Worm (Caenorhabditis elegans): ENCODE measurements around the gene F56B3.11.

Gene F56B3.11

DNA sequence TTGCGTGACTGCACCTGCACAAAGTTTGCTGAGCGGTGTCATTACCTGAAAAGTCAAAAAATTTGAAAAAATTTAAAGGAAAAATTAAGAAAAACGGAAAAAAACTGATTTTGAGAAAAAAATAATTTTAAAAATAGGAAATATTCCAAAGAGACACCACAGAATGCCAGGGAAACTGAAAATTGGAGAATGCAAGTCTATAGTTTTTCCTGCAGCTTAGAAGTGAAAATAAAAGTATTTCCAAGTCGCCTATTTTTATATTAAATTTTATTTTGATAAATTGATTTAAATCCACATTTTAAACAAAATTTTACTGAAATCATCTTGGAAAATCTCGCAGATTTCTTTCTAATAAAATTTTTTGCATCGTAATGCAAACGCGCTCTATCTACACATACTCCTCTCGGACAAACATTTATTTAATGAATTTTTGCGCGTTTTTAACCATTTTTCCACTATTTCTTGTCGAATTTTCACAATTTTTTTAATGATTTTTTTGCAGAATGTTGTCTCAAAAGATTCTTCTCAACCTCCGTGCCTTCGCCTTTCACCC, at the start of gene F56B3.11, which contains the start of gene ech-5 (continued):
- TF ChIP-seq hpl-2 (GFP tag; optimal IDR thresholded peaks at IDR 0.05): no peak
- TF ChIP-seq C34B4.2 (tag; optimal IDR thresholded peaks at IDR 0.05): no peak
- no peak for TF ChIP-seq mdl-1 (tag; optimal IDR thresholded peaks at IDR 0.05)
- peak; percentile 77 for TF ChIP-seq C16A3.4 (tag; optimal IDR thresholded peaks at IDR 0.05)
- no peak for TF ChIP-seq pag-3 (tag; optimal IDR thresholded peaks at IDR 0.05; ENCODE audit: borderline replicate concordance, insufficient read depth)
- peak; percentile 55 for TF ChIP-seq ceh-8 (GFP tag; optimal IDR thresholded peaks at IDR 0.05)
- peak; percentile 88 for TF ChIP-seq dsc-1 (tag; optimal IDR thresholded peaks at IDR 0.05)
- TF ChIP-seq nhr-84 (tag; optimal IDR thresholded peaks at IDR 0.05): no peak
- peak; percentile 80 for TF ChIP-seq ceh-90 (tag; optimal IDR thresholded peaks at IDR 0.05)
- TF ChIP-seq ces-1 (GFP tag; optimal IDR thresholded peaks at IDR 0.05): no peak
- TF ChIP-seq nhr-12 (tag; optimal IDR thresholded peaks at IDR 0.05): no peak
- no peak for TF ChIP-seq nhr-28 (tag; optimal IDR thresholded peaks at IDR 0.05)
- TF ChIP-seq egl-27 (tag; optimal IDR thresholded peaks at IDR 0.05): no peak
- peak; percentile 92 for TF ChIP-seq snu-23 (GFP tag; optimal IDR thresholded peaks at IDR 0.05)
- TF ChIP-seq unc-62 (GFP tag; optimal IDR thresholded peaks at IDR 0.05): no peak
- no peak for TF ChIP-seq alr-1 (tag; optimal IDR thresholded peaks at IDR 0.05; ENCODE audit: borderline replicate concordance)
- no peak for TF ChIP-seq nhr-76 (tag; optimal IDR thresholded peaks at IDR 0.05)
- no peak for TF ChIP-seq tlp-1 (tag; optimal IDR thresholded peaks at IDR 0.05)
- TF ChIP-seq blmp-1 (tag; optimal IDR thresholded peaks at IDR 0.05): no peak
- TF ChIP-seq lsy-2 (tag; optimal IDR thresholded peaks at IDR 0.05): peak; percentile 82 to 84
- TF ChIP-seq mep-1 (tag; optimal IDR thresholded peaks at IDR 0.05): peak; percentile 83
- peak; percentile 45 for TF ChIP-seq snpc-4 (tag; optimal IDR thresholded peaks at IDR 0.05)
- peak; percentile 87 for TF ChIP-seq egl-13 (tag; optimal IDR thresholded peaks at IDR 0.05)
- no peak for TF ChIP-seq lir-3 (tag; optimal IDR thresholded peaks at IDR 0.05; ENCODE audit: poor library complexity)
- TF ChIP-seq isw-1 (GFP tag; IDR thresholded peaks at IDR 0.05): peak; percentile 90
- peak; percentile 84 for TF ChIP-seq irx-1 (tag; optimal IDR thresholded peaks at IDR 0.05)
- peak; percentile 68 for TF ChIP-seq elt-2 (tag; optimal IDR thresholded peaks at IDR 0.05)
- TF ChIP-seq fkh-8 (tag; optimal IDR thresholded peaks at IDR 0.05): peak; percentile 95
- TF ChIP-seq mab-9 (GFP tag; IDR thresholded peaks at IDR 0.05): peak; percentile 71
- TF ChIP-seq lin-35 (GFP tag; optimal IDR thresholded peaks at IDR 0.05): peak; percentile 64 to 77
- TF ChIP-seq C04F5.9 (tag; optimal IDR thresholded peaks at IDR 0.05): peak; percentile 87
- TF ChIP-seq elt-3 (tag; optimal IDR thresholded peaks at IDR 0.05): peak in 1 of 6 experiments; percentile 34

DNA sequence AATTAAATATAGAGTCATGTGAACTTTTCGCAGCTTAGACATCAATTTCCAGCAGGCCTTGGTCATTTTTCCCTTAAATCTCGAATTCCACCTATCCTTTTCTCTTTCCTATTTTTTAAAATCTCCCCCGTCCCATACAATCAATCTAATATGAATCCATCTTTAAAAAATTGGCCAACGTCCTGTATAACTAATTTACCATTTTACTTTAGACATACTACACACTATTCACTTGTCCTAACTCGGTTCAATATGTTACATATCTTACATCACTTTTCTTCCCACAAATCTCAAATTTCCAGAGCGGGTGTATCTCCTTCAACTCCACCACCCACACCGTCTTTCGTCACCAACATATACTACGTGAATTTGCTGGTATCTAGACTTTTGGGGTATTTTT, 48.8 kb upstream of the F56B3.11 start, which contains the start of gene lgc-33:
TSS of gene lgc-33 (plus strand) at position 301 of the 400 bp plus-strand sequence.
- TF ChIP-seq lin-15B (tag; optimal IDR thresholded peaks at IDR 0.05) (no peak), hlh-4 (tag; optimal IDR thresholded peaks at IDR 0.05) (no peak)

DNA sequence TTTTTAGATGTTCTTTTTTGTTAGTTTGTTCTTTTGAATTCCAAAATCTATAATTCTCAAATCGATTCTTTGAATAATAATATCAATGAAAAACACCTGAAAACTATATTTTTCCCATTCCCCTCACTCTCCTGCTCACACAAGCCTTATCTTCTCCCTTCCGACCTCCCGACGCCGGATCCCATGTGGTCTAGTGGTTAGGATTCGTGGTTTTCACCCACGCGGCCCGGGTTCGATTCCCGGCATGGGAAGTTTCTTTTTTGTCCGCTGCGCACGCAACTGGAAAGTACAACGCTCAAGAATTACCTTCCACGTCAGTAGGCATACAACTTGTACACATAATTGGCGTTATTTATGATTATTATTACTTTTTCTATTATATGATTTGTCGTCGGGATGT, 46.3 kb upstream of the F56B3.11 start:
- no peak for TF ChIP-seq aha-1 (tag; optimal IDR thresholded peaks at IDR 0.05)
- TF ChIP-seq lsy-2 (tag; optimal IDR thresholded peaks at IDR 0.05): peak; percentile 7 to 53
- TF ChIP-seq sup-37 (GFP tag; optimal IDR thresholded peaks at IDR 0.05): no peak
- TF ChIP-seq zag-1 (tag; optimal IDR thresholded peaks at IDR 0.05): no peak
- TF ChIP-seq ces-1 (GFP tag; optimal IDR thresholded peaks at IDR 0.05): no peak
- TF ChIP-seq nhr-71 (tag; optimal IDR thresholded peaks at IDR 0.05): no peak
- no peak for TF ChIP-seq hpl-2 (GFP tag; optimal IDR thresholded peaks at IDR 0.05)
- TF ChIP-seq tbx-2 (tag; optimal IDR thresholded peaks at IDR 0.05): peak; percentile 37
- peak; percentile 24 for TF ChIP-seq fos-1 (tag; optimal IDR thresholded peaks at IDR 0.05)
- peak; percentile 55 for TF ChIP-seq dsc-1 (tag; optimal IDR thresholded peaks at IDR 0.05)
- no peak for TF ChIP-seq alr-1 (tag; optimal IDR thresholded peaks at IDR 0.05; ENCODE audit: borderline replicate concordance)
- no peak for TF ChIP-seq sox-4 (tag; optimal IDR thresholded peaks at IDR 0.05)
- TF ChIP-seq efl-3 (GFP tag; optimal IDR thresholded peaks at IDR 0.05): no peak
- TF ChIP-seq nhr-19 (GFP tag; conservative IDR thresholded peaks at IDR 0.05): no peak
- no peak for TF ChIP-seq nhr-11 (tag; optimal IDR thresholded peaks at IDR 0.05)
- TF ChIP-seq ceh-63 (GFP tag; optimal IDR thresholded peaks at IDR 0.05): no peak
- peak; percentile 60 to 72 for TF ChIP-seq lin-35 (GFP tag; optimal IDR thresholded peaks at IDR 0.05)
- no peak for TF ChIP-seq irx-1 (tag; optimal IDR thresholded peaks at IDR 0.05)
- TF ChIP-seq unc-86 (tag; optimal IDR thresholded peaks at IDR 0.05): no peak
- peak; percentile 17 to 59 (median 40) for TF ChIP-seq dpl-1 (GFP tag; optimal IDR thresholded peaks at IDR 0.05)
- peak; percentile 38 for TF ChIP-seq blmp-1 (tag; optimal IDR thresholded peaks at IDR 0.05)
- no peak for TF ChIP-seq nhr-84 (tag; optimal IDR thresholded peaks at IDR 0.05)
- TF ChIP-seq fkh-4 (tag; optimal IDR thresholded peaks at IDR 0.05; ENCODE audit: borderline replicate concordance): no peak
- TF ChIP-seq egl-13 (tag; optimal IDR thresholded peaks at IDR 0.05): no peak
- no peak for TF ChIP-seq nhr-85 (tag)
